Worm (Caenorhabditis elegans) whole organism, L4 larva: ENCODE data around the gene C27F2.10.
A peak's percentile ranks its signal among the peaks of the same experiment; 100 is the strongest.

ENCODE experiments used
- D1046.2 ChIP-seq: fragments of 200-800 bp; sonication (Bioruptor generic); IDR thresholded peaks from 2 replicates; pipeline ENCODE4 v1.3.6; 2022; ENCODE audit warnings: missing genetic modification characterization, missing compliant biosample characterization
- F37D6.2 ChIP-seq: sonication (generic microtip); optimal IDR thresholded peaks from 2 replicates; lab custom pipeline; 2016; ENCODE audit warnings: mild to moderate bottlenecking, missing genetic modification characterization, missing compliant biosample characterization
- F44E2.7 ChIP-seq: fragments of 200-800 bp; sonication (Bioruptor generic); IDR thresholded peaks from 2 replicates; pipeline ENCODE4 v2.1.2; 2022; ENCODE audit warnings: missing genetic modification characterization, missing compliant biosample characterization
- Y105C5A.15 ChIP-seq: fragments of 200-800 bp; sonication (Bioruptor generic); IDR thresholded peaks from 2 replicates; pipeline ENCODE4 v1.3.6; 2022; ENCODE audit warnings: missing genetic modification characterization, missing compliant biosample characterization
- Y48G9A.11 ChIP-seq: fragments of 200-800 bp; sonication (Bioruptor generic); IDR thresholded peaks from 2 replicates; pipeline ENCODE4 v1.3.6; 2022; ENCODE audit warnings: missing genetic modification reagents, missing genetic modification characterization, missing compliant biosample characterization
- aha-1 ChIP-seq: fragments of 150-350 bp; peaks from one replicate; lab custom pipeline; 2014; ENCODE audit warnings: missing biosample characterization, missing genetic modification characterization
- attf-4 ChIP-seq: sonication (generic microtip); optimal IDR thresholded peaks from 3 replicates; lab custom pipeline; 2017; ENCODE audit warnings: missing biosample characterization, missing genetic modification characterization
- ceh-44 ChIP-seq: fragments of 200-800 bp; sonication (Bioruptor generic); IDR thresholded peaks from 2 replicates; pipeline ENCODE4 v1.3.6; 2022; ENCODE audit warnings: missing genetic modification reagents, missing genetic modification characterization, missing compliant biosample characterization
- ceh-82 ChIP-seq: sonication (generic microtip); optimal IDR thresholded peaks from 2 replicates; lab custom pipeline; 2017; ENCODE audit warnings: missing biosample characterization, missing genetic modification characterization
- ctbp-1 ChIP-seq: fragments of 200-800 bp; sonication (Bioruptor generic); IDR thresholded peaks from 2 replicates; pipeline ENCODE4 v1.3.6; 2022; ENCODE audit warnings: missing genetic modification reagents, missing genetic modification characterization, missing compliant biosample characterization
- daf-8 ChIP-seq: fragments of 200-800 bp; sonication (Bioruptor generic); IDR thresholded peaks from 2 replicates; pipeline ENCODE4 v1.3.6; 2022; ENCODE audit warnings: missing genetic modification characterization, missing compliant biosample characterization
- dmd-9 ChIP-seq: fragments of 200-800 bp; sonication (Bioruptor generic); IDR thresholded peaks from 2 replicates; pipeline ENCODE4 v1.3.6; 2022; ENCODE audit warnings: missing genetic modification reagents, missing genetic modification characterization, missing compliant biosample characterization
- duxl-1 ChIP-seq: sonication (generic microtip); optimal IDR thresholded peaks from 2 replicates; lab custom pipeline; 2016; ENCODE audit warnings: mild to moderate bottlenecking, missing genetic modification characterization, moderate library complexity, missing compliant biosample characterization; ENCODE audit not compliant: poor library complexity
- egl-27 ChIP-seq: sonication (generic microtip); optimal IDR thresholded peaks from 3 replicates; lab custom pipeline; 2017; ENCODE audit warnings: missing biosample characterization, missing genetic modification reagents, missing genetic modification characterization
- lin-15B ChIP-seq: fragments of 150-350 bp; sonication (generic microtip); optimal IDR thresholded peaks from 3 replicates; lab custom pipeline; 2014; ENCODE audit warnings: missing biosample characterization, missing genetic modification characterization
- madf-5 ChIP-seq, 2 experiments: fragments of 200-800 bp; sonication (Bioruptor generic); IDR thresholded peaks; 2 replicates each; pipeline ENCODE4 v1.3.6; 2022; ENCODE audit warnings: missing compliant biosample characterization in 2 of 2, missing genetic modification characterization in 2 of 2
- mes-2 ChIP-seq: sonication (generic microtip); optimal IDR thresholded peaks from 2 replicates; lab custom pipeline; 2016; ENCODE audit warnings: missing genotype, mild to moderate bottlenecking, missing genetic modification characterization, missing compliant biosample characterization; ENCODE audit not compliant: poor library complexity, severe bottlenecking
- nhr-42 ChIP-seq: fragments of 200-800 bp; sonication (Bioruptor generic); IDR thresholded peaks from 2 replicates; pipeline ENCODE4 v1.3.6; 2022; ENCODE audit warnings: missing genetic modification characterization, missing compliant biosample characterization
- rbr-2 ChIP-seq: sonication (generic microtip); optimal IDR thresholded peaks from 2 replicates; lab custom pipeline; 2016; ENCODE audit warnings: missing genotype, missing genetic modification characterization, missing compliant biosample characterization
- sdz-12 ChIP-seq: fragments of 200-800 bp; sonication (Bioruptor generic); optimal IDR thresholded peaks from 2 replicates; lab custom pipeline; 2018; ENCODE audit warnings: mild to moderate bottlenecking, missing genetic modification characterization, missing compliant biosample characterization
- set-16 ChIP-seq: fragments of 200-800 bp; sonication (Bioruptor generic); IDR thresholded peaks from 2 replicates; pipeline ENCODE4 v1.3.6; 2022; ENCODE audit warnings: missing genetic modification reagents, missing genetic modification characterization, missing compliant biosample characterization
- skn-1 ChIP-seq: fragments of 150-350 bp; optimal IDR thresholded peaks from 2 replicates; lab custom pipeline; 2014; ENCODE audit warnings: missing biosample characterization, missing genetic modification characterization
- vab-7 ChIP-seq: fragments of 200-800 bp; sonication (Bioruptor generic); IDR thresholded peaks from 2 replicates; pipeline ENCODE4 v1.3.6; 2022; ENCODE audit warnings: missing genetic modification reagents, missing genetic modification characterization, missing compliant biosample characterization
- ztf-11 ChIP-seq: fragments of 150-350 bp; optimal IDR thresholded peaks from 2 replicates; lab custom pipeline; 2014; ENCODE audit warnings: missing biosample characterization, missing genetic modification characterization
- ztf-7 ChIP-seq: fragments of 150-350 bp; optimal IDR thresholded peaks from 2 replicates; lab custom pipeline; 2014; ENCODE audit warnings: missing biosample characterization, missing genetic modification characterization

The C27F2.10 gene

DNA sequence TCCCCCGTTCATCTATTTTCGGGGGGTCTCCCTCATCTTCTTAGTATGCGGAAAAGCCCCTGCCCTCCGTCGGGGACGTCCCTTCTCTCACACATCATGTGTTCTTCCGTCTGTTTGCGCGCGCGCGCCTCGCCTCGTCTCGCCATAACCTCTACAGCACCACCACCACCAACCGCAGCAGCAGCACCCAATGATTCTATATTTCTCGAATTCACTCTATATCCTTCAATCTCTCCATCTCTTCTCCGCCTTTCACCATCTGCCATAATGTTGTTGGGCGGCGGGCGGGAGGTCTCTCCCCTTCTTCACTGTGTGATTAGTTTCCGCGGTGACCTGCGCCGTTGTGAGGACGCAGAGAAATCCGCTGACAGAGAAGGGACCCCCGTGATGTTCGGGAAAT lies 39.3 kb downstream of the C27F2.10 start (continued):
- TF ChIP-seq nhr-42 (GFP tag; lab: Robert Waterston, UW) (0 out of 2 replicates have a peak, but pooled peaks have one; percentile 27), daf-8 (GFP tag; lab: Robert Waterston, UW) (no peak), mes-2 (tag; lab: Kevin White, UChicago) (peak; percentile 37), set-16 (peak; percentile 82)
- TF ChIP-seq, all 104 proteins: peak for 15

- TF ChIP-seq sdz-12 (GFP tag; lab: Kevin White, UChicago) (no peak), vab-7 (GFP tag; lab: Robert Waterston, UW) (no peak), madf-5 (GFP tag; IDR thresholded peaks at IDR 0.05; lab: Robert Waterston, UW) (no peak), lin-15B (tag; lab: Kevin White, UChicago) (no peak), duxl-1 (tag; lab: Kevin White, UChicago) (no peak), F37D6.2 (tag; lab: Kevin White, UChicago) (no peak), attf-4 (tag; lab: Kevin White, UChicago) (no peak), ceh-44 (GFP tag; lab: Robert Waterston, UW) (no peak), dmd-9 (no peak)
Observed at ce11 chrIII:4944213-4944612, 42.5 kb downstream of the C27F2.10 start, which contains the start of gene ntl-9. TSS of gene ntl-9 (plus strand) at chrIII:4944513.

DNA sequence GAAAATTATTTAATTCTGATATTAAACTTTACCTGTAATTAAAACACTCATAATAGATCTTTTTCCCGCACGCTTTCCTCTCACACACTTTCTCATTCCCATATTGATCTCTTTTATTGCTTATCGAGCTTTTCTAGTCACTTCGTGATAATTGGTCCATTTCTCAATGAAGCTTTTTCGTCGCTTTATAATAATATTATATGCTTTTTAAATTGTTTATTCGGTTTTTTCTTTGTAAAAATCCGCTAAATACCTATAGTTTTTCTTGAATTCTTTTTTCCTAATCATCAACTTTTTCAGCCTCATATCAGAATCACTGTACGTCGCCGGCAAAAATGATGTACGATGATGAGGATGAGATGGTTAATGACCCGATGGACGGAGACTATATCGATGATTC lies 47.4 kb downstream of the C27F2.10 start, which contains the start of gene rpb-2:
rpb-2 (plus strand) TSS at position 301 of the 400 bp plus-strand sequence.
- TF ChIP-seq egl-27 (no peak), rbr-2 (tag; lab: Kevin White, UChicago) (no peak), set-16 (no peak), F44E2.7 (GFP tag; lab: Robert Waterston, UW) (no peak), ceh-82 (no peak), skn-1 (tag; lab: Kevin White, UChicago) (no peak), ztf-7 (tag; lab: Kevin White, UChicago) (no peak), Y48G9A.11 (GFP tag; lab: Robert Waterston, UW) (no peak), D1046.2 (no peak), ztf-11 (tag; lab: Kevin White, UChicago) (no peak), ctbp-1 (no peak), F37D6.2 (tag; lab: Kevin White, UChicago) (no peak)
- TF ChIP-seq, all 104 proteins: peak for 0

- TF ChIP-seq Y105C5A.15 = no peak
- TF ChIP-seq aha-1 = peak; percentile 72
Observed at ce11 chrIII:4937022-4937421, 49.7 kb downstream of the C27F2.10 start, which contains the start of gene fsn-1. TSS of gene fsn-1 (plus strand) at chrIII:4937322.
